Fruit fly (Drosophila melanogaster) whole organism, embryonic: ENCODE measurements around the gene CG34417.

ENCODE experiments used
- Abd-B ChIP-seq: fragments of 200-800 bp; sonication (Bioruptor generic); optimal IDR thresholded peaks from 2 replicates; lab custom pipeline; 2018; ENCODE audit warnings: missing biosample characterization, mild to moderate bottlenecking, missing genetic modification characterization, moderate library complexity
- Aef1 ChIP-seq: fragments of 200-800 bp; sonication (Bioruptor generic); IDR thresholded peaks from 3 replicates; pipeline ENCODE4 v1.3.6; 2022; ENCODE audit warnings: missing biosample characterization, missing genetic modification characterization
- Blimp-1 ChIP-seq: fragments of 200-800 bp; sonication (Bioruptor generic); optimal IDR thresholded peaks from 3 replicates; lab custom pipeline; 2018; ENCODE audit warnings: missing biosample characterization, missing genetic modification characterization, mild to moderate bottlenecking, moderate library complexity, missing genetic modification reagents
- CG11398 ChIP-seq: fragments of 200-800 bp; sonication (Bioruptor generic); optimal IDR thresholded peaks from 2 replicates; lab custom pipeline; 2016; ENCODE audit warnings: missing biosample characterization, missing genetic modification characterization
- CG11504 ChIP-seq: fragments of 200-800 bp; sonication (Bioruptor generic); optimal IDR thresholded peaks from 3 replicates; lab custom pipeline; 2019; ENCODE audit warnings: missing biosample characterization, mild to moderate bottlenecking, missing genetic modification characterization, moderate library complexity
- CG17186 ChIP-seq: fragments of 200-800 bp; sonication (Bioruptor generic); optimal IDR thresholded peaks from 3 replicates; lab custom pipeline; 2017; ENCODE audit warnings: missing biosample characterization, missing genetic modification reagents, missing genetic modification characterization
- CG18262 ChIP-seq: fragments of 200-800 bp; optimal IDR thresholded peaks from 3 replicates; lab custom pipeline; 2019; ENCODE audit warnings: missing biosample characterization, mild to moderate bottlenecking, missing genetic modification characterization, moderate library complexity
- CG2116 ChIP-seq: fragments of 200-800 bp; sonication (Bioruptor generic); optimal IDR thresholded peaks from 3 replicates; lab custom pipeline; 2018; ENCODE audit warnings: missing biosample characterization, mild to moderate bottlenecking, missing genetic modification characterization
- CG30431 ChIP-seq: fragments of 200-800 bp; sonication (Bioruptor generic); optimal IDR thresholded peaks from 2 replicates; lab custom pipeline; 2017; ENCODE audit warnings: missing biosample characterization, missing genetic modification characterization
- CG42726 ChIP-seq: fragments of 200-800 bp; sonication (Bioruptor generic); IDR thresholded peaks from 2 replicates; pipeline ENCODE4 v1.3.6; 2022; ENCODE audit warnings: missing biosample characterization, missing genetic modification characterization; ENCODE audit not compliant: partially characterized antibody
- CG6654 ChIP-seq: fragments of 200-800 bp; sonication (Bioruptor generic); optimal IDR thresholded peaks from 2 replicates; lab custom pipeline; 2017; ENCODE audit warnings: missing biosample characterization, mild to moderate bottlenecking, missing genetic modification characterization
- CG6791 ChIP-seq: fragments of 200-800 bp; sonication (Bioruptor generic); IDR thresholded peaks from 3 replicates; pipeline ENCODE4 v1.3.6; 2022; ENCODE audit warnings: missing biosample characterization, missing genetic modification characterization; ENCODE audit not compliant: partially characterized antibody
- D ChIP-seq, 2 experiments: fragments of 200-800 bp in 1 of 2; fragments of >200 bp in 1 of 2; sonication (Bioruptor generic) in 1 of 2; optimal IDR thresholded peaks; 2 replicates in 1 of 2; 3 replicates in 1 of 2; lab custom pipeline; 2017; ENCODE audit warnings: mild to moderate bottlenecking in 1 of 2, missing biosample characterization in 1 of 2, missing genetic modification characterization in 1 of 2, missing genetic modification reagents in 1 of 2
- E2f1 ChIP-seq: fragments of 200-800 bp; sonication (Bioruptor generic); IDR thresholded peaks from 2 replicates; pipeline ENCODE4 v1.3.6; 2022; ENCODE audit warnings: missing biosample characterization, missing genetic modification characterization
- Eip74EF ChIP-seq, 2 experiments: fragments of 200-800 bp in 1 of 2; fragments of >200 bp in 1 of 2; sonication (Bioruptor generic) in 1 of 2; optimal IDR thresholded peaks; 2 replicates each; lab custom pipeline; 2017 to 2019; ENCODE audit warnings: missing biosample characterization in 2 of 2, missing genetic modification characterization in 2 of 2, mild to moderate bottlenecking in 1 of 2, moderate library complexity in 1 of 2
- Ets65A ChIP-seq: fragments of 200-800 bp; sonication (Bioruptor generic); peaks from one replicate; lab custom pipeline; 2016; ENCODE audit warnings: missing biosample characterization, missing genetic modification characterization
- Fer1 ChIP-seq: fragments of 200-800 bp; sonication (Bioruptor generic); optimal IDR thresholded peaks from 2 replicates; lab custom pipeline; 2017; ENCODE audit warnings: missing biosample characterization, mild to moderate bottlenecking, missing genetic modification characterization
- HLH54F ChIP-seq: fragments of 200-800 bp; sonication (Bioruptor generic); optimal IDR thresholded peaks from 3 replicates; lab custom pipeline; 2016; ENCODE audit warnings: missing biosample characterization, missing genetic modification characterization
- HLHmδ ChIP-seq: fragments of 200-800 bp; sonication (Bioruptor generic); optimal IDR thresholded peaks from 2 replicates; lab custom pipeline; 2018; ENCODE audit warnings: missing biosample characterization, mild to moderate bottlenecking, missing genetic modification characterization, moderate library complexity
- Hand ChIP-seq: fragments of 200-800 bp; sonication (Bioruptor generic); optimal IDR thresholded peaks from 2 replicates; lab custom pipeline; 2017; ENCODE audit warnings: mild to moderate bottlenecking, missing biosample characterization, missing genetic modification reagents, missing genetic modification characterization
- MBD-R2 ChIP-seq: fragments of 200-800 bp; sonication (Bioruptor generic); IDR thresholded peaks from 2 replicates; pipeline ENCODE4 v1.3.6; 2022; ENCODE audit warnings: missing biosample characterization, missing genetic modification characterization
- MESR4 ChIP-seq: fragments of 200-800 bp; sonication (Bioruptor generic); optimal IDR thresholded peaks from 2 replicates; lab custom pipeline; 2018; ENCODE audit warnings: missing biosample characterization, mild to moderate bottlenecking, missing genetic modification characterization, moderate library complexity
- NK7.1 ChIP-seq: fragments of 200-800 bp; sonication (Bioruptor generic); optimal IDR thresholded peaks from 3 replicates; lab custom pipeline; 2016; ENCODE audit warnings: missing biosample characterization, missing genetic modification characterization
- Nf-YB ChIP-seq: fragments of 200-800 bp; sonication (Bioruptor generic); optimal IDR thresholded peaks from 3 replicates; lab custom pipeline; 2019; ENCODE audit warnings: missing biosample characterization, mild to moderate bottlenecking, missing genetic modification characterization, moderate library complexity
- Oli ChIP-seq: fragments of 200-800 bp; sonication (Bioruptor generic); optimal IDR thresholded peaks from 2 replicates; lab custom pipeline; 2018; ENCODE audit warnings: missing biosample characterization, mild to moderate bottlenecking, missing genetic modification characterization, moderate library complexity
- Poxn ChIP-seq: fragments of 200-800 bp; sonication (Bioruptor generic); IDR thresholded peaks from 2 replicates; pipeline ENCODE4 v1.3.6; 2022; ENCODE audit warnings: missing biosample characterization, missing genetic modification characterization
- Ptx1 ChIP-seq: fragments of 200-800 bp; sonication (Bioruptor generic); IDR thresholded peaks from 2 replicates; pipeline ENCODE4 v1.3.6; 2022; ENCODE audit warnings: missing biosample characterization, missing genetic modification characterization
- Side ChIP-seq: fragments of 200-800 bp; sonication (Bioruptor generic); optimal IDR thresholded peaks from 2 replicates; lab custom pipeline; 2016; ENCODE audit warnings: missing biosample characterization, missing genetic modification characterization
- Taf1 ChIP-seq: fragments of 200-800 bp; sonication (Bioruptor generic); IDR thresholded peaks from 2 replicates; pipeline ENCODE4 v1.3.6; 2022; ENCODE audit warnings: missing biosample characterization, missing genetic modification characterization
- eyg ChIP-seq: fragments of 200-800 bp; sonication (Bioruptor generic); optimal IDR thresholded peaks from 3 replicates; lab custom pipeline; 2016; ENCODE audit warnings: missing biosample characterization, missing genetic modification characterization
- fd64A ChIP-seq: fragments of 200-800 bp; sonication (Bioruptor generic); optimal IDR thresholded peaks from 3 replicates; lab custom pipeline; 2018; ENCODE audit warnings: missing biosample characterization, mild to moderate bottlenecking, missing genetic modification characterization
- gce ChIP-seq: fragments of 200-800 bp; sonication (Bioruptor generic); IDR thresholded peaks from 3 replicates; pipeline ENCODE4 v1.3.6; 2022; ENCODE audit warnings: missing biosample characterization, missing genetic modification characterization
- gcm ChIP-seq: fragments of 200-800 bp; sonication (Bioruptor generic); optimal IDR thresholded peaks from 2 replicates; lab custom pipeline; 2019; ENCODE audit warnings: missing biosample characterization, mild to moderate bottlenecking, missing genetic modification characterization, moderate library complexity
- gcm2 ChIP-seq: fragments of 200-800 bp; sonication (Bioruptor generic); optimal IDR thresholded peaks from 2 replicates; lab custom pipeline; 2016; ENCODE audit warnings: missing biosample characterization, missing genetic modification characterization
- gfzf ChIP-seq: fragments of 200-800 bp; sonication (Bioruptor generic); optimal IDR thresholded peaks from 2 replicates; lab custom pipeline; 2016; ENCODE audit warnings: missing biosample characterization, mild to moderate bottlenecking, missing genetic modification characterization, moderate library complexity
- hth ChIP-seq: fragments of >200 bp; optimal IDR thresholded peaks from 2 replicates; lab custom pipeline; 2017; ENCODE audit warnings: inconsistent platforms
- jigr1 ChIP-seq: fragments of 200-800 bp; sonication (Bioruptor generic); IDR thresholded peaks from 3 replicates; pipeline ENCODE4 v1.3.6; 2022; ENCODE audit warnings: missing biosample characterization, missing genetic modification characterization
- lov ChIP-seq, 2 experiments: fragments of 200-800 bp in 1 of 2; fragments of >200 bp in 1 of 2; sonication (Bioruptor generic) in 1 of 2; IDR thresholded peaks in 1 of 2; optimal IDR thresholded peaks in 1 of 2; 2 replicates in 1 of 2; 3 replicates in 1 of 2; pipeline versions ENCODE4 v1.3.6 to Lab custom; 2017 to 2022; ENCODE audit warnings: missing biosample characterization in 1 of 2, missing genetic modification characterization in 1 of 2
- nerfin-2 ChIP-seq: fragments of 200-800 bp; sonication (Bioruptor generic); IDR thresholded peaks from 2 replicates; pipeline ENCODE4 v1.3.6; 2022; ENCODE audit warnings: missing biosample characterization, missing genetic modification characterization; ENCODE audit not compliant: partially characterized antibody
- pros ChIP-seq: fragments of 200-800 bp; sonication (Bioruptor generic); optimal IDR thresholded peaks from 3 replicates; lab custom pipeline; 2019; ENCODE audit warnings: missing biosample characterization, mild to moderate bottlenecking, missing genetic modification characterization, moderate library complexity
- pzg ChIP-seq: fragments of 200-800 bp; sonication (Bioruptor generic); optimal IDR thresholded peaks from 3 replicates; lab custom pipeline; 2018; ENCODE audit warnings: missing biosample characterization, mild to moderate bottlenecking, missing genetic modification characterization, moderate library complexity
- salm ChIP-seq: fragments of 200-800 bp; sonication (Bioruptor generic); optimal IDR thresholded peaks from 2 replicates; lab custom pipeline; 2018; ENCODE audit warnings: missing biosample characterization, mild to moderate bottlenecking, missing genetic modification characterization
- shn ChIP-seq: fragments of 200-800 bp; sonication (Bioruptor generic); optimal IDR thresholded peaks from 3 replicates; lab custom pipeline; 2016; ENCODE audit warnings: missing biosample characterization, missing genetic modification characterization
- sisA ChIP-seq: fragments of 200-800 bp; sonication (Bioruptor generic); IDR thresholded peaks from 2 replicates; pipeline ENCODE4 v1.3.6; 2022; ENCODE audit warnings: missing biosample characterization, missing genetic modification characterization
- sr ChIP-seq: fragments of 200-800 bp; sonication (Bioruptor generic); IDR thresholded peaks from 3 replicates; pipeline ENCODE4 v1.3.6; 2022; ENCODE audit warnings: missing biosample characterization, missing genetic modification characterization
- ssp ChIP-seq: fragments of 200-800 bp; sonication (Bioruptor generic); IDR thresholded peaks from 2 replicates; pipeline ENCODE4 v1.3.6; 2022; ENCODE audit warnings: missing biosample characterization, missing genetic modification characterization
- sug ChIP-seq: fragments of 200-800 bp; optimal IDR thresholded peaks from 2 replicates; lab custom pipeline; 2019; ENCODE audit warnings: missing biosample characterization, mild to moderate bottlenecking, missing genetic modification characterization, moderate library complexity
- zfh1 ChIP-seq: fragments of 200-800 bp; sonication (Bioruptor generic); IDR thresholded peaks from 3 replicates; pipeline ENCODE4 v1.3.6; 2022; ENCODE audit warnings: missing biosample characterization, missing genetic modification characterization

CG34417 gene

DNA sequence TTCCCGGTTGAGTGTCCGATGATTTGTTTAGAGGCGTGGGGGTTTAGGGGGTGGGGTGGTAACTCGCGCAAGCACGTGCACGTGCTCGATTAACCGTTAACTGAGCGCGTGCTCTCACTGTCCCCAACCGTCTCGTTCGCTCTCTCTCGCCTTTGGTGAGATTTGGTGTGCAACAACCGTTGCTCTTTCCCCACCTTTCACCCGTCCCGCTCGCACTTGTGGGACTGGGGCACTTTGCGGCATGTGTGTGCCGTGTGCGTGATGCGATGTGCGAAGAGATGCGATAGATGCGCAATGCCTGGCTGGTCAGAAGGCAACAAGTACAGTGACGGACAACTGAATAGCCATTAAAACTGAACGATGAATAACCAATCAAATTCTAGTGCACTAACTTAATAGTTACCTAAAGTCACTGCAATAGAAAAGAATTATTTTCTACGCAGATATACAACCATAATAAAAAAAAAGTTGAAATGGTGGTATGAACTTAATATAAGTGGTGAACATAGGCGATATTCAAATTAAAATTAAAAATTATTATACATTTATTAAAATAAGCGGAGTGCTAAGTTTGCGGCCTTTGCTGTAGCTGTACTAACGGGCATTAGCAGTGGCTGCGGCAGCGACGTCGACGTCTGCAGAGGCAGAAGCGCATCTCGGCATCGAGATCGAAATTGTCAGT is 30.8 kb downstream of the CG34417 start (continued):
- TF ChIP-seq lov (optimal IDR thresholded peaks at IDR 0.05; lab: Kevin White, UChicago) (no peak), lov (GFP tag; IDR thresholded peaks at IDR 0.05; lab: Robert Waterston, UW) (peak; percentile 82), HLHmδ (GFP tag; lab: Kevin White, UChicago) (peak; percentile 5), Fer1 (GFP tag; lab: Kevin White, UChicago) (peak; percentile 82), Ets65A (GFP tag; lab: Kevin White, UChicago) (peak; percentile 92), CG11398 (GFP tag; lab: Kevin White, UChicago) (peak; percentile 34), HLH54F (GFP tag; lab: Kevin White, UChicago) (no peak), CG6791 (GFP tag; lab: Robert Waterston, UW) (0 out of 3 replicates have a peak, but pooled peaks have one; percentile 5), gce (no peak), pros (peak; percentile 28), nerfin-2 (GFP tag; lab: Robert Waterston, UW) (no peak), ssp (GFP tag; lab: Robert Waterston, UW) (peak; percentile 73), NK7.1 (no peak), Taf1 (GFP tag; lab: Robert Waterston, UW) (peak; percentile 35; the same call in 1 of the 2 replicates), CG17186 (peak; percentile 52), Side (GFP tag; lab: Kevin White, UChicago) (peak; percentile 28), shn (GFP tag; lab: Kevin White, UChicago) (peak; percentile 35), Aef1 (GFP tag; lab: Robert Waterston, UW) (peak; percentile 64), CG18262 (tag; lab: Kevin White, UChicago) (peak; percentile 96), Hand (GFP tag; lab: Kevin White, UChicago) (peak; percentile 62), sisA (peak; percentile 80), gcm2 (GFP tag; lab: Kevin White, UChicago) (peak; percentile 8), CG2116 (peak; percentile 52), gfzf (GFP tag; lab: Kevin White, UChicago) (no peak), salm (tag; lab: Kevin White, UChicago) (peak; percentile 89), Abd-B (peak; percentile 68), Eip74EF (GFP tag; optimal IDR thresholded peaks at IDR 0.05; lab: Kevin White, UChicago) (peak in 1 of 2 experiments; percentile 86), eyg (GFP tag; lab: Kevin White, UChicago) (no peak), pzg (GFP tag; lab: Kevin White, UChicago) (no peak), Nf-YB (peak; percentile 82), CG42726 (GFP tag; lab: Robert Waterston, UW) (no peak), CG30431 (GFP tag; lab: Kevin White, UChicago) (peak; percentile 79), zfh1 (GFP tag; lab: Robert Waterston, UW) (peak; percentile 88), CG11504 (tag; lab: Kevin White, UChicago) (peak; percentile 93), gcm (GFP tag; lab: Kevin White, UChicago) (peak; percentile 92), Ptx1 (GFP tag; lab: Robert Waterston, UW) (peak; percentile 83), D (optimal IDR thresholded peaks at IDR 0.05; lab: Kevin White, UChicago) (no peak), D (GFP tag; optimal IDR thresholded peaks at IDR 0.05; lab: Kevin White, UChicago) (peak; percentile 95), MESR4 (GFP tag; lab: Kevin White, UChicago) (peak; percentile 1), fd64A (peak; percentile 70), Blimp-1 (peak; percentile 89), sug (peak; percentile 76), CG6654 (peak; percentile 63), MBD-R2 (GFP tag; lab: Robert Waterston, UW) (peak; percentile 33; the same call in 1 of the 2 replicates), jigr1 (GFP tag; lab: Robert Waterston, UW) (peak; percentile 83), Oli (tag; lab: Kevin White, UChicago) (peak; percentile 92), hth (lab: Kevin White, UChicago) (no peak), Poxn (GFP tag; lab: Robert Waterston, UW) (no peak), E2f1 (GFP tag; lab: Robert Waterston, UW) (peak; percentile 78), sr (GFP tag; lab: Robert Waterston, UW) (no peak)
